Worm (Caenorhabditis elegans): ENCODE measurements around the gene Y49E10.21.

The Y49E10.21 gene

ce11 chrIII:12470589-12470988, 13.2 kb downstream of the Y49E10.21 start:
- TF ChIP-seq unc-39 (tag; optimal IDR thresholded peaks at IDR 0.05), result no peak
- TF ChIP-seq hlh-1 (tag; optimal IDR thresholded peaks at IDR 0.05), result no peak
- TF ChIP-seq nhr-76 (tag; optimal IDR thresholded peaks at IDR 0.05), result no peak
- no peak for TF ChIP-seq sem-2 (GFP tag; optimal IDR thresholded peaks at IDR 0.05)
- TF ChIP-seq mab-5 (tag; optimal IDR thresholded peaks at IDR 0.05), result no peak
- no peak for TF ChIP-seq bed-3 (GFP tag; optimal IDR thresholded peaks at IDR 0.05)
- no peak for TF ChIP-seq unc-62 (GFP tag; optimal IDR thresholded peaks at IDR 0.05)
- TF ChIP-seq lin-13 (tag; optimal IDR thresholded peaks at IDR 0.05), result no peak
- TF ChIP-seq ceh-39 (tag; optimal IDR thresholded peaks at IDR 0.05), result no peak
- TF ChIP-seq cnd-1 (tag; optimal IDR thresholded peaks at IDR 0.05), result no peak
- TF ChIP-seq snpc-4 (tag; optimal IDR thresholded peaks at IDR 0.05), result no peak
- TF ChIP-seq nhr-237 (tag; optimal IDR thresholded peaks at IDR 0.05), result no peak
- TF ChIP-seq ham-2 (GFP tag; optimal IDR thresholded peaks at IDR 0.05), result no peak
- TF ChIP-seq ztf-11 (tag; optimal IDR thresholded peaks at IDR 0.05), result no peak
- TF ChIP-seq nhr-12 (tag; optimal IDR thresholded peaks at IDR 0.05), result no peak
- TF ChIP-seq sptf-1 (tag; optimal IDR thresholded peaks at IDR 0.05), result no peak
- no peak for TF ChIP-seq mep-1 (tag; optimal IDR thresholded peaks at IDR 0.05)

ce11 chrIII:12472497-12472896, 15.1 kb downstream of the Y49E10.21 start, which contains the start of gene cccp-1:
Gene cccp-1, plus strand, starts transcription at chrIII:12472873.
- TF ChIP-seq ces-1 (GFP tag; optimal IDR thresholded peaks at IDR 0.05), result peak; percentile 58
- no peak for TF ChIP-seq sptf-1 (tag; optimal IDR thresholded peaks at IDR 0.05)
- TF ChIP-seq mls-2 (tag; optimal IDR thresholded peaks at IDR 0.05), result no peak
- no peak for TF ChIP-seq snpc-4 (tag; optimal IDR thresholded peaks at IDR 0.05)
- TF ChIP-seq bed-3 (GFP tag; optimal IDR thresholded peaks at IDR 0.05), result no peak

- TF ChIP-seq nhr-237 (tag; optimal IDR thresholded peaks at IDR 0.05), result no peak
- TF ChIP-seq unc-120 (tag; optimal IDR thresholded peaks at IDR 0.05; ENCODE audit: poor library complexity, severe bottlenecking), result no peak
- no peak for TF ChIP-seq nhr-2 (tag; optimal IDR thresholded peaks at IDR 0.05)
- no peak for TF ChIP-seq zip-8 (tag; optimal IDR thresholded peaks at IDR 0.05)
- no peak for TF ChIP-seq unc-39 (tag; optimal IDR thresholded peaks at IDR 0.05)
- TF ChIP-seq sem-2 (GFP tag; optimal IDR thresholded peaks at IDR 0.05), result no peak
- no peak for TF ChIP-seq bed-3 (GFP tag; optimal IDR thresholded peaks at IDR 0.05)
- no peak for TF ChIP-seq tbx-8 (GFP tag; optimal IDR thresholded peaks at IDR 0.05)
- no peak for TF ChIP-seq cnd-1 (tag; optimal IDR thresholded peaks at IDR 0.05)
- TF ChIP-seq snpc-4 (tag; optimal IDR thresholded peaks at IDR 0.05), result no peak
- no peak for TF ChIP-seq ham-2 (GFP tag; optimal IDR thresholded peaks at IDR 0.05)
Observed at ce11 chrIII:12484432-12484831, 27.0 kb downstream of the Y49E10.21 start, which contains the start of gene arrd-16. Gene arrd-16, plus strand, starts transcription at chrIII:12484732.

- no peak for TF ChIP-seq elt-3 (tag; optimal IDR thresholded peaks at IDR 0.05)
- no peak for TF ChIP-seq snpc-4 (tag; optimal IDR thresholded peaks at IDR 0.05)
- TF ChIP-seq ham-2 (GFP tag; optimal IDR thresholded peaks at IDR 0.05), result no peak
- TF ChIP-seq sptf-1 (tag; optimal IDR thresholded peaks at IDR 0.05), result no peak
- no peak for TF ChIP-seq mls-2 (tag; optimal IDR thresholded peaks at IDR 0.05)
- TF ChIP-seq nhr-76 (tag; optimal IDR thresholded peaks at IDR 0.05), result no peak
- no peak for TF ChIP-seq elt-1 (tag; optimal IDR thresholded peaks at IDR 0.05; ENCODE audit: borderline replicate concordance, insufficient read depth)
- TF ChIP-seq blmp-1 (tag; optimal IDR thresholded peaks at IDR 0.05), result no peak
- TF ChIP-seq flh-1 (GFP tag; optimal IDR thresholded peaks at IDR 0.05), result no peak
- TF ChIP-seq unc-120 (tag; optimal IDR thresholded peaks at IDR 0.05; ENCODE audit: poor library complexity, severe bottlenecking), result no peak
- no peak for TF ChIP-seq nhr-12 (tag; optimal IDR thresholded peaks at IDR 0.05)
- no peak for TF ChIP-seq lin-32 (GFP tag; optimal IDR thresholded peaks at IDR 0.05)
- no peak for TF ChIP-seq mab-5 (tag; optimal IDR thresholded peaks at IDR 0.05)
- no peak for TF ChIP-seq lin-13 (tag; optimal IDR thresholded peaks at IDR 0.05)
- no peak for TF ChIP-seq M03D4.4 (tag; optimal IDR thresholded peaks at IDR 0.05)
- TF ChIP-seq ztf-11 (tag; optimal IDR thresholded peaks at IDR 0.05), result no peak
- no peak for TF ChIP-seq lsy-2 (tag; optimal IDR thresholded peaks at IDR 0.05)
- no peak for TF ChIP-seq unc-39 (tag; optimal IDR thresholded peaks at IDR 0.05)
- no peak for TF ChIP-seq ceh-83 (GFP tag; optimal IDR thresholded peaks at IDR 0.05)
Observed at ce11 chrIII:12491984-12492383, 34.6 kb downstream of the Y49E10.21 start, which contains the start of gene Y49E10.25. Gene Y49E10.25, minus strand, starts transcription at chrIII:12492084.

ce11 chrIII:12495594-12496096, 38.2 kb downstream of the Y49E10.21 start, which contains the start of the genes Y111B2A.1 and Y111B2A.2:
Gene Y111B2A.1, minus strand, starts transcription at chrIII:12495644.
Gene Y111B2A.2, plus strand, starts transcription at chrIII:12496086.
- TF ChIP-seq nhr-2 (tag; optimal IDR thresholded peaks at IDR 0.05) (no peak), lin-32 (GFP tag; optimal IDR thresholded peaks at IDR 0.05) (no peak), hlh-1 (tag; optimal IDR thresholded peaks at IDR 0.05) (no peak), lsy-2 (tag; optimal IDR thresholded peaks at IDR 0.05) (peak; percentile 49)
